Worm (Caenorhabditis elegans) whole organism, L3 larva: ENCODE results near the gene nhr-139.

Experiments used
- aly-2 ChIP-seq: fragments of 150-350 bp; optimal IDR thresholded peaks from 2 replicates; lab custom pipeline; 2014; ENCODE audit warnings: missing biosample characterization, missing genetic modification characterization
- ama-1 ChIP-seq: fragments of 150-350 bp; optimal IDR thresholded peaks from 2 replicates; lab custom pipeline; 2018
- ceh-9 ChIP-seq: sonication (generic microtip); optimal IDR thresholded peaks from 2 replicates; lab custom pipeline; 2018; ENCODE audit warnings: missing biosample characterization, missing genetic modification characterization
- daf-12 ChIP-seq: fragments of 150-350 bp; optimal IDR thresholded peaks from 2 replicates; lab custom pipeline; 2014; ENCODE audit warnings: missing biosample characterization, missing genetic modification reagents, missing genetic modification characterization
- hmg-11 ChIP-seq: sonication (generic microtip); optimal IDR thresholded peaks from 2 replicates; lab custom pipeline; 2016; ENCODE audit warnings: missing genetic modification characterization, missing compliant biosample characterization
- lin-15B ChIP-seq: fragments of 150-350 bp; optimal IDR thresholded peaks from 2 replicates; lab custom pipeline; 2014; ENCODE audit warnings: missing biosample characterization, missing genetic modification characterization
- nhr-76 ChIP-seq: fragments of 150-350 bp; sonication (generic microtip); optimal IDR thresholded peaks from 5 replicates; lab custom pipeline; 2014; ENCODE audit warnings: missing biosample characterization, missing genetic modification characterization
- nhr-77 ChIP-seq: fragments of 150-350 bp; optimal IDR thresholded peaks from 2 replicates; lab custom pipeline; 2014; ENCODE audit warnings: missing biosample characterization, missing genetic modification characterization
- pha-4 ChIP-seq: fragments of 150-350 bp; optimal IDR thresholded peaks from 2 replicates; lab custom pipeline; 2014; ENCODE audit warnings: missing biosample characterization, missing genetic modification reagents, missing genetic modification characterization
- sea-2 ChIP-seq: fragments of 150-350 bp; sonication (generic microtip); optimal IDR thresholded peaks from 4 replicates; lab custom pipeline; 2014; ENCODE audit warnings: missing biosample characterization, missing genetic modification reagents, missing genetic modification characterization
- zag-1 ChIP-seq: fragments of 150-350 bp; optimal IDR thresholded peaks from 2 replicates; lab custom pipeline; 2014; ENCODE audit warnings: missing biosample characterization, missing genetic modification characterization
- ztf-11 ChIP-seq: fragments of 150-350 bp; optimal IDR thresholded peaks from 2 replicates; lab custom pipeline; 2014; ENCODE audit warnings: missing biosample characterization, missing genetic modification characterization

DNA sequence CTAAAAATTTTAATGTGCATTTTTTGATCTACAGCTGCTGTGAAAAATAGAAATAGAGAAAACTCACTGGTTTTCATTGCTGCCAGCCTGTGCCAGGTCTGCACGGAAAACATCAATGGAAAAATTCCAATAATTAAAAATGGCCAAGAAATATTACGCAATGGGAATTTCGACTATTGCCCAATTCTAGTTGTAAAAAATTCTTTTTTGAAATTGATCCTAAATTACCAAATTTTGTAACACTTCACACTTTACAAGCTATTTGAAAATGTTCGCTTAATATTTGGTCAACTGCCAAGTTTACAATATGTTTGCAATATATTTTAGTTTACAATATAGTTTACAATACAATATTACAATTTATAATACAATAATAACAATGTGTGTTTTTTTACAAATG is 13.2 kb upstream of the nhr-139 start:
- TF ChIP-seq nhr-76 (tag; lab: Kevin White, UChicago) (no peak), sea-2 (GFP tag; lab: Kevin White, UChicago) (no peak), daf-12 (tag; lab: Kevin White, UChicago) (no peak), hmg-11 (tag; lab: Kevin White, UChicago) (no peak), ama-1 (lab: Kevin White, UChicago) (no peak), pha-4 (tag; lab: Kevin White, UChicago) (no peak), nhr-77 (tag; lab: Kevin White, UChicago) (no peak), ztf-11 (tag; lab: Kevin White, UChicago) (no peak), ceh-9 (tag; lab: Kevin White, UChicago) (no peak), lin-15B (tag; lab: Kevin White, UChicago) (no peak), zag-1 (no peak), aly-2 (tag; lab: Kevin White, UChicago) (no peak)
